Fruit fly (Drosophila melanogaster): ENCODE measurements around the gene mamo.

The mamo gene

DNA sequence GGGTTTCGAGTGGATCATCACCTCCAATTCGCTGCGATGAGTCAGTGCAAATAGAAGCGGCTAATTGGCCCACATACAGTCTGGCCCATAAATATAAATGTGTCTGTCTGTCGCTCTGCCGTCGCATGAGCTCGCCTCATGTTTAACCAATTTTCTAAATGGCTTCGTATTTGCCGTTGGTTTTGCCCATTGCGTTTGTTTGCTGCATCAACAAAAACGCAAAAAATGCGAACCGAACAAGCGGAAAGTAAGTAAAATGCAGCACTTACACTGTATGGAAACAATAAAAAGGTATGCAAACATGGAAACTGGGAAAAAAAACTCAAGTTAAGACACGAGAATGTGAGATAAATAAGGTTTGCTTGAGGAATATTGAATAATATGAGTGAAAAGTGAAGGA, 146.8 kb downstream of the mamo start:
- TF ChIP-seq CG11617 (GFP tag; optimal IDR thresholded peaks at IDR 0.05) (no peak), bab1 (GFP tag; optimal IDR thresholded peaks at IDR 0.05) (peak; percentile 16), cnc (optimal IDR thresholded peaks at IDR 0.05) (no peak), CG12768 (GFP tag; optimal IDR thresholded peaks at IDR 0.05) (no peak), Hr96 (GFP tag; optimal IDR thresholded peaks at IDR 0.05) (no peak), tj (GFP tag; optimal IDR thresholded peaks at IDR 0.05) (peak; percentile 92), CG7045 (GFP tag; optimal IDR thresholded peaks at IDR 0.05) (no peak), pad (GFP tag; optimal IDR thresholded peaks at IDR 0.05) (no peak), CG1620 (GFP tag; optimal IDR thresholded peaks at IDR 0.05) (no peak), CG5204 (GFP tag; optimal IDR thresholded peaks at IDR 0.05) (no peak), Clk (GFP tag; optimal IDR thresholded peaks at IDR 0.05) (no peak), ovo (GFP tag; optimal IDR thresholded peaks at IDR 0.05) (no peak), Mnt (GFP tag; optimal IDR thresholded peaks at IDR 0.05) (no peak), CG14711 (tag; optimal IDR thresholded peaks at IDR 0.05) (no peak)

DNA sequence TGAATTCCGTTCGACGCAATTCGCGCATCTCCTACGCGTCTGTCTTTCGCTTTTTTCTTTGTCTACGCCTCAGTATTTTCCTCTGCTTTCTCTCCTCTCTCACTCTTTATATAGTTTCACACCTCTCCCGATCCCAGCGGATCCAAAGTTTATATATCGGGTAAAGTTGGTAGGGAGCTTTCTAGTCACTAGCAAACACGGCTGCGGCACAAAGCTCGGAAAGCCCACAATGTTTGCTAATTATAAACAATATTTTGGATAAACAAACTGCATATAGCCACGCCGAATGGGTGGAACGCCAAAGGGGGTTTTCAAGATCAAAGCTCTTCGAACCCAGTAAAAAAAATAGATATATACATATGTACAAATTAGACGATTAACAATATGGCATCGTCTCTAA, 150.3 kb downstream of the mamo start:
- TF ChIP-seq CG5204 (GFP tag; optimal IDR thresholded peaks at IDR 0.05) (no peak), CG14711 (tag; optimal IDR thresholded peaks at IDR 0.05) (peak; percentile 42), CG12768 (GFP tag; optimal IDR thresholded peaks at IDR 0.05) (peak; percentile 67), CG1620 (GFP tag; optimal IDR thresholded peaks at IDR 0.05) (no peak), CG33017 (tag; optimal IDR thresholded peaks at IDR 0.05) (peak; percentile 47), cnc (optimal IDR thresholded peaks at IDR 0.05) (no peak), CG11617 (GFP tag; optimal IDR thresholded peaks at IDR 0.05) (peak; percentile 19), tj (GFP tag; optimal IDR thresholded peaks at IDR 0.05) (no peak), CG7045 (GFP tag; optimal IDR thresholded peaks at IDR 0.05) (no peak), Crg-1 (GFP tag; optimal IDR thresholded peaks at IDR 0.05) (no peak), ovo (GFP tag; optimal IDR thresholded peaks at IDR 0.05) (peak; percentile 24), toe (GFP tag; optimal IDR thresholded peaks at IDR 0.05) (peak; percentile 19), Clk (GFP tag; optimal IDR thresholded peaks at IDR 0.05) (no peak), pad (GFP tag; optimal IDR thresholded peaks at IDR 0.05) (peak; percentile 29), CG7101 (tag; optimal IDR thresholded peaks at IDR 0.05) (peak; percentile 65), Mnt (GFP tag; optimal IDR thresholded peaks at IDR 0.05) (peak; percentile 62), bab1 (GFP tag; optimal IDR thresholded peaks at IDR 0.05) (peak; percentile 49), cic (GFP tag; optimal IDR thresholded peaks at IDR 0.05) (peak; percentile 55), kay (GFP tag; ENCODE audit: borderline replicate concordance) (no peak)

- peak; percentile 69 for TF ChIP-seq Mnt (GFP tag; optimal IDR thresholded peaks at IDR 0.05)
- peak; percentile 65 for TF ChIP-seq CG1620 (GFP tag; optimal IDR thresholded peaks at IDR 0.05)
- peak; percentile 86 for TF ChIP-seq CG5204 (GFP tag; optimal IDR thresholded peaks at IDR 0.05)
- TF ChIP-seq CG33017 (tag; optimal IDR thresholded peaks at IDR 0.05) = peak; percentile 62
- peak; percentile 20 for TF ChIP-seq ovo (GFP tag; optimal IDR thresholded peaks at IDR 0.05)
- peak; percentile 65 for TF ChIP-seq bab1 (GFP tag; optimal IDR thresholded peaks at IDR 0.05)
- TF ChIP-seq CG7045 (GFP tag; optimal IDR thresholded peaks at IDR 0.05) = peak; percentile 77
- peak; percentile 79 for TF ChIP-seq CG11617 (GFP tag; optimal IDR thresholded peaks at IDR 0.05)
- TF ChIP-seq cic (GFP tag; optimal IDR thresholded peaks at IDR 0.05) = peak; percentile 23
- peak; percentile 66 for TF ChIP-seq toe (GFP tag; optimal IDR thresholded peaks at IDR 0.05)
- peak; percentile 81 for TF ChIP-seq CG7101 (tag; optimal IDR thresholded peaks at IDR 0.05)
- TF ChIP-seq pad (GFP tag; optimal IDR thresholded peaks at IDR 0.05) = peak; percentile 55
- no peak for TF ChIP-seq cnc (optimal IDR thresholded peaks at IDR 0.05)
- peak; percentile 73 for TF ChIP-seq Clk (GFP tag; optimal IDR thresholded peaks at IDR 0.05)
- TF ChIP-seq tj (GFP tag; optimal IDR thresholded peaks at IDR 0.05) = peak; percentile 68
- TF ChIP-seq CG12768 (GFP tag; optimal IDR thresholded peaks at IDR 0.05) = peak; percentile 68
- TF ChIP-seq Crg-1 (GFP tag; optimal IDR thresholded peaks at IDR 0.05) = peak; percentile 19
- TF ChIP-seq Hr96 (GFP tag; optimal IDR thresholded peaks at IDR 0.05) = no peak
- no peak for TF ChIP-seq kay (GFP tag; ENCODE audit: borderline replicate concordance)
- TF ChIP-seq CG14711 (tag; optimal IDR thresholded peaks at IDR 0.05) = peak; percentile 84
Measured at dm6 chrX:13838892-13839291, 151.4 kb downstream of the mamo start.

DNA sequence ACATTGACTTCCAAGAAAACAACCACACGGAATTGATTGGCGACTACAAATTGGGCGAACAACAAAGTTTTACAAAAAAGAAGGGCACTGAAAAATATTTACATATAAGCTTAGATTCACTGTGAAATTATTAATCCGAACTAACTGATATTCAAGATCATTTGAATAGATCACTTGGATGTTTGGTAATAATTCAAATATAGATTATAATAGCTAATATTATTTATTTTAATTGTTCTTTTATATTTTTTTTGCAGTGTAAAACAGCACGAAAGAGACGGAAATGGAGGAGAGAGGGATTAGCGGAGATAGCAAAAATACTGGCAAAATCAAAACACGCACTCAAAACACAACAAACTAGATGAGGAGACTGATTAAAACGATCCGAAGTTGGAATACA, 152.1 kb downstream of the mamo start:
- TF ChIP-seq kay (GFP tag; ENCODE audit: borderline replicate concordance) (no peak), Mnt (GFP tag; optimal IDR thresholded peaks at IDR 0.05) (no peak), cic (GFP tag; optimal IDR thresholded peaks at IDR 0.05) (no peak), CG7101 (tag; optimal IDR thresholded peaks at IDR 0.05) (peak; percentile 73), Crg-1 (GFP tag; optimal IDR thresholded peaks at IDR 0.05) (no peak), ovo (GFP tag; optimal IDR thresholded peaks at IDR 0.05) (no peak), bab1 (GFP tag; optimal IDR thresholded peaks at IDR 0.05) (peak; percentile 67), pad (GFP tag; optimal IDR thresholded peaks at IDR 0.05) (no peak), CG33017 (tag; optimal IDR thresholded peaks at IDR 0.05) (peak; percentile 25), cnc (optimal IDR thresholded peaks at IDR 0.05) (no peak), toe (GFP tag; optimal IDR thresholded peaks at IDR 0.05) (no peak), CG11617 (GFP tag; optimal IDR thresholded peaks at IDR 0.05) (peak; percentile 4), Hr96 (GFP tag; optimal IDR thresholded peaks at IDR 0.05) (no peak), CG5204 (GFP tag; optimal IDR thresholded peaks at IDR 0.05) (no peak), CG1620 (GFP tag; optimal IDR thresholded peaks at IDR 0.05) (no peak), tj (GFP tag; optimal IDR thresholded peaks at IDR 0.05) (peak; percentile 27), CG14711 (tag; optimal IDR thresholded peaks at IDR 0.05) (peak; percentile 54), Clk (GFP tag; optimal IDR thresholded peaks at IDR 0.05) (no peak)

DNA sequence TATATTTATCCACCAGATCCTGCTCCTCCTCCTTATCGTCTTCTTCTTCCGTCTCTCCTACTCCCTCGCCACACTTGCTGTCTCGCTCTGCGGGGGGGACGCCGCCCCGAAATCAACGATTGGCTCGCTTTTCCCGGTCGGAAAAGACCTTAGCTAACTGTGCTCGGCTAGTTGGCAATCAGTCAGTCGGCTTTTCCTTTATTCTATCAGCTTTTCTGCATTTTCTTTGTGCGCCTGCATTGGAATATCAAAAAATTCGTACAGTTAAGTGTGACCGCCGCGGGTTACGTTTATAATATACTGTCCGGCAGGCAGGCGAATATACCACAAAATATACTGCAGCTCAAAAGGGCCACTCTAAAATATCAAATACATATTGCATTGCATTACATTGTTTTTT, 160.3 kb downstream of the mamo start, which contains the start of gene jub:
Gene jub (minus strand): TSS at position 289 of the 400 bp plus-strand sequence.
- TF ChIP-seq bab1 (GFP tag; optimal IDR thresholded peaks at IDR 0.05) (peak; percentile 45), cic (GFP tag; optimal IDR thresholded peaks at IDR 0.05) (no peak), kay (GFP tag; ENCODE audit: borderline replicate concordance) (no peak), CG33017 (tag; optimal IDR thresholded peaks at IDR 0.05) (no peak), toe (GFP tag; optimal IDR thresholded peaks at IDR 0.05) (no peak), CG14711 (tag; optimal IDR thresholded peaks at IDR 0.05) (peak; percentile 32), ovo (GFP tag; optimal IDR thresholded peaks at IDR 0.05) (no peak), CG7045 (GFP tag; optimal IDR thresholded peaks at IDR 0.05) (no peak), Mnt (GFP tag; optimal IDR thresholded peaks at IDR 0.05) (no peak)

DNA sequence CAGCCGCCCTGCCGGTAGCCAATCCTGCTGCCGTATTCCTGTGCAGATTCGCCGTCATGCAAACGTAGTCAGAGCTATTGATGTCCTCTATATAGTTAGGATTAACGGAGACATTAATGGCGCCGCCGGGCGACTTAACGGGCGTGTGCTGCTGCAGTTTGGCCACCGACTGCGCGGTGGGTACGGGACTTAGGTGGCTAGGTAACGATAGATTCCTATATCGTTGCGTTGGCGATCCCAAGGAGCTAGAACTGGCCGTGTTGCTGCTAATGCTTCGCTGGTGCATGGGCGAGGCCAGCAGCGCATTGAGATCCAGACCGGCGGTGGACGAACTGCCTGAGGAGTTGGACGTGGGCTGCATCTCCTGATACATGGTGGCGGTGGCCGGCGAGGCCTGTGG, 161.5 kb downstream of the mamo start:
- TF ChIP-seq cnc (optimal IDR thresholded peaks at IDR 0.05) = no peak

Measured in whole organism, adult.